Worm (Caenorhabditis elegans): Measurements from ENCODE around the gene ZK666.2.

ZK666.2 gene

DNA sequence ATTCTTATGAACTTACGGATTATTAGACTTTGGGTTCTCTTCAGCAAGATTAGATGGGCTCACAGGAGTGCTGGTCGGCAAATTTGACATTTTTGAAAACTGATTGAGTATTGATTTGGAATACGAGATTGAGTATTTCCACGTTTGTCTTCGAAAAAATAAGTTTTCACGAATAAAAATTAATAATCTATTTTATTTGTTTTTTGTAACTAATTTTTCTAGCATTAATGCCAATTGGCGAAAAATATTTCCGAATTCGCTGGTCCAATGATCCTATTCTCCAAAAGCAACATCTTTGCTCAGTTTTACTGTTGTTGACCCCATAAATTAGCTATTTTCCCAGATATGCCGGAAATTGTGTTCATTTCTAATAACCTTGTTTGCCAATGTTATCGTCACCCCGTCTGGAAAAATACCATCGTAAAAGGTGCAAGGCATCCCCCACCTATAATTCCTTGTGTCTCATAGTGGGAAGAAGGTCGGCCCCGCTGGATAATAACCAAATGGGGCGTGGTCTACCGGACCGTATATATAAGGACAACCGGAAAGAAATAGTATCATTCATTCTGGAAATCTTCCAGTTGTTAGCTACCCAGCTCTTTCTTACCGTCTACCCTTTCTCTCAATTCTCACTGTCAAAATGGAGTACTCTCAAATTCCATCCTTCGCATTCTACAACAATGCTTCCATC lies 7.3 kb downstream of the ZK666.2 start, which contains the start of the genes ZK673.6 and sdz-37:
TSS of gene ZK673.6 (minus strand) at position 101 of the 691 bp plus-strand sequence.
TSS of gene sdz-37 (plus strand) at position 641 of the 691 bp plus-strand sequence.
- TF ChIP-seq ama-1 (optimal IDR thresholded peaks at IDR 0.05) (no peak), hmg-4 (GFP tag; optimal IDR thresholded peaks at IDR 0.05) (no peak), aly-1 (tag; optimal IDR thresholded peaks at IDR 0.05) (no peak), ets-7 (tag; optimal IDR thresholded peaks at IDR 0.05) (no peak), tbx-37 (GFP tag; conservative IDR thresholded peaks at IDR 0.05) (no peak), tra-4 (tag; optimal IDR thresholded peaks at IDR 0.05) (no peak), tbx-11 (GFP tag; IDR thresholded peaks at IDR 0.05) (no peak), hmbx-1 (tag; optimal IDR thresholded peaks at IDR 0.05) (no peak), ceh-13 (GFP tag; optimal IDR thresholded peaks at IDR 0.05) (no peak), hnd-1 (tag; optimal IDR thresholded peaks at IDR 0.05) (no peak), pes-1 (GFP tag; IDR thresholded peaks at IDR 0.05) (no peak)

DNA sequence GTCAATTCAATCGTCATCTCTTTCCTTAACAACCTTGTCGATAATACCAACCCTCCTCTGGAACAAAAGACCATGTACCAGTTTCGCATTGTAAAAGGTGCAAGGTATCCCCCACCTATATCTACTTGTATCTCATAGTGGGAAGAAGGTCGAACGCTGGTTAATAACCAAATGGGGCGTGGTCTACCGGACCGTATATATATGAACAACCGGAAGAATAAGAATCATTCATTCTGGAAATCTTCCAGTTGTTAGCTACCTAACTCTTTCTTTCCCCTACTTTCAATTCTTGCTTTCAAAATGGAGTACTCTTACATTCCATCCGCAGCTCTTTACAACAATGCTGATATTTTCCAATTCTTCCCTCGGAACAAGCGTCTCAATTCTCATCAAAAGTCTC lies 10.5 kb downstream of the ZK666.2 start, which contains the start of gene ZK673.5:
TSS of gene ZK673.5 (plus strand) at position 301 of the 400 bp plus-strand sequence.
- TF ChIP-seq hmbx-1 (tag; optimal IDR thresholded peaks at IDR 0.05) = no peak
- TF ChIP-seq scrt-1 (GFP tag; IDR thresholded peaks at IDR 0.05) = no peak
- no peak for TF ChIP-seq tbx-11 (GFP tag; IDR thresholded peaks at IDR 0.05)
- no peak for TF ChIP-seq flt-1 (GFP tag; IDR thresholded peaks at IDR 0.05)
- no peak for TF ChIP-seq tbx-37 (GFP tag; conservative IDR thresholded peaks at IDR 0.05)
- no peak for TF ChIP-seq ceh-13 (GFP tag; optimal IDR thresholded peaks at IDR 0.05)
- TF ChIP-seq ets-7 (tag; optimal IDR thresholded peaks at IDR 0.05) = no peak
- TF ChIP-seq ama-1 (optimal IDR thresholded peaks at IDR 0.05) = no peak
- TF ChIP-seq tra-4 (tag; optimal IDR thresholded peaks at IDR 0.05) = no peak
- TF ChIP-seq aly-1 (tag; optimal IDR thresholded peaks at IDR 0.05) = no peak
- TF ChIP-seq hnd-1 (tag; optimal IDR thresholded peaks at IDR 0.05) = no peak
- TF ChIP-seq B0310.2 (tag; optimal IDR thresholded peaks at IDR 0.05) = no peak

DNA sequence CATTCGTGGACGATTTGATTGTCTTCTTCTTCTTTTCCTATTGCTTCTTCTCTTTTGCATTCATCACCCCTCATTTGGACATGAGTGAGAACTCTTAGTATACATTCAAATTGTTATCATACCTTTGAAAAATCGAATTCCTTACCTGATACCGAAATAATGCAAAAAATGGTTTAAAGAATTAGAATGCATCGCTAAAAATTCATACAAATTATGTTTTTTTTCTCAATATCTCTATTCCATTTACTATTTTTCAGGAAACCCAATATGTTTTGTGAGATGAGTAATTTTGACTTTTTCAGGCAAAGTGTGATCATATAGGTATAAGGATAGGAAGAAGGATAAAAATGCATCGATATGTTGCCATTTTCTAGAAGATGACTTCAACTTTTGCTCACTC lies 14.7 kb downstream of the ZK666.2 start, which contains the start of gene ZK673.11:
TSS of gene ZK673.11 (plus strand) at position 301 of the 400 bp plus-strand sequence.
- TF ChIP-seq ets-7 (tag; optimal IDR thresholded peaks at IDR 0.05) = no peak
- no peak for TF ChIP-seq tra-4 (tag; optimal IDR thresholded peaks at IDR 0.05)
- no peak for TF ChIP-seq ceh-13 (GFP tag; optimal IDR thresholded peaks at IDR 0.05)
- TF ChIP-seq ceh-36 (tag; optimal IDR thresholded peaks at IDR 0.05) = no peak
- no peak for TF ChIP-seq scrt-1 (GFP tag; IDR thresholded peaks at IDR 0.05)
- TF ChIP-seq flt-1 (GFP tag; IDR thresholded peaks at IDR 0.05) = no peak
- TF ChIP-seq F13C5.2 (tag; optimal IDR thresholded peaks at IDR 0.05) = no peak
- TF ChIP-seq aly-1 (tag; optimal IDR thresholded peaks at IDR 0.05) = no peak

DNA sequence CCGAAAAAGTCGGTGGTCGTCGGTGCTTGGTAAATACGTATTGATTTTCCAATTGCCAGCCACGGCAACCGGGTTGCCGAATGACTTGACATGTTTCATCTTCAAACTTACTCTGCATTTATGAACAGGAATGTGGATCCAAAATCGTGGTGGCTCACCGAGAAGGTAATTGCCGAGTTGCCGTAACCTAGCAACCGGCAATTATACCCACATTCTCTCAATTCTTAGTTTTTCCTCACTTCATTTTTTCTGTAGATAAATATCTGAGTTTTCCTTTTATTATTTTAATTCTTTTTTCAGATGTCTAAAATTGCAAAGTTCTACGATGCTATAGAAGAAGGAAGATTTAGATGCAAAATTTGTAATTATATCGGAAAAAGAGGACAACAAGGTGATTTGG lies 19.1 kb downstream of the ZK666.2 start, which contains the start of gene ZK673.4:
TSS of gene ZK673.4 (plus strand) at position 301 of the 400 bp plus-strand sequence.
- TF ChIP-seq scrt-1 (GFP tag; IDR thresholded peaks at IDR 0.05) (no peak), ceh-36 (tag; optimal IDR thresholded peaks at IDR 0.05) (no peak)

DNA sequence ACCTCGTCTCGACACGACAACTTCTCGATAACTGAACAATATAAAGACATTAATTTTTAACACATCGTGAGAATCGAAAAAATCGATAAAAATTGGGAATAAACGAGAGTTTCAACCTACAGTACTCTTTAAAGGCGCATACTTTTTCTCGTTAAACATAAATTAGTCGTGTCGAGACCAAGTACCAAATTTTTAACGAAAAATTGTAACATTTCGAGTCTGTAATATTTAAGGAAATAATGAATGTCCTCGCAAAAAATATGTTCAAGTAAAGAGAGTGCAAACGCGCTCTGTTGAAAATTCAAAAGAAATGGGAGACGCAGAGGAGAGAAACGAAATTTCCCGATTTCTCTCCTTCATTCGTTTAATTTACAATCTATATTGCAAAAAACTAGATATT lies 21.4 kb downstream of the ZK666.2 start:
- TF ChIP-seq hmg-4 (GFP tag; optimal IDR thresholded peaks at IDR 0.05) = no peak
- no peak for TF ChIP-seq F13C5.2 (tag; optimal IDR thresholded peaks at IDR 0.05)
- no peak for TF ChIP-seq hmbx-1 (tag; optimal IDR thresholded peaks at IDR 0.05)

DNA sequence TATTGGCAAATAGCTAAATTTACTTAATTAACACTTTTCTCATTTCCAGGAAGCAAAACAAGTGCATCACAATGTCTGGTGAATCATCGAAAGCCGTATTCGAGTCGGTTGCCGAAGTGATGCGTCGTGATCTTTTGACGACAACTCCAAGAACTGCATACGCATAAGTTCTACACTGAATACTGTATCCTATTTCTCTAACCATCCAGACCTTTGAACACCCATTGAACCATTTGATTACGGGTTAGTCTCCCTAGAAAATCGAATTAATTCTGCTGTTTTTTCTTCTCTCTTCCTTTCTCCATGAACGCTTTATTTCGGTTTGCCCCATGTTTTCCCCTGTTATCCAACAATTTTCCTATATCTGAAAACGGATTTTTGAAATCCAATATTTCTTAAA lies 22.0 kb downstream of the ZK666.2 start, which contains the start of gene lin-56:
TSS of gene lin-56 (plus strand) at position 301 of the 400 bp plus-strand sequence.
- TF ChIP-seq pes-1 (GFP tag; IDR thresholded peaks at IDR 0.05) = no peak

DNA sequence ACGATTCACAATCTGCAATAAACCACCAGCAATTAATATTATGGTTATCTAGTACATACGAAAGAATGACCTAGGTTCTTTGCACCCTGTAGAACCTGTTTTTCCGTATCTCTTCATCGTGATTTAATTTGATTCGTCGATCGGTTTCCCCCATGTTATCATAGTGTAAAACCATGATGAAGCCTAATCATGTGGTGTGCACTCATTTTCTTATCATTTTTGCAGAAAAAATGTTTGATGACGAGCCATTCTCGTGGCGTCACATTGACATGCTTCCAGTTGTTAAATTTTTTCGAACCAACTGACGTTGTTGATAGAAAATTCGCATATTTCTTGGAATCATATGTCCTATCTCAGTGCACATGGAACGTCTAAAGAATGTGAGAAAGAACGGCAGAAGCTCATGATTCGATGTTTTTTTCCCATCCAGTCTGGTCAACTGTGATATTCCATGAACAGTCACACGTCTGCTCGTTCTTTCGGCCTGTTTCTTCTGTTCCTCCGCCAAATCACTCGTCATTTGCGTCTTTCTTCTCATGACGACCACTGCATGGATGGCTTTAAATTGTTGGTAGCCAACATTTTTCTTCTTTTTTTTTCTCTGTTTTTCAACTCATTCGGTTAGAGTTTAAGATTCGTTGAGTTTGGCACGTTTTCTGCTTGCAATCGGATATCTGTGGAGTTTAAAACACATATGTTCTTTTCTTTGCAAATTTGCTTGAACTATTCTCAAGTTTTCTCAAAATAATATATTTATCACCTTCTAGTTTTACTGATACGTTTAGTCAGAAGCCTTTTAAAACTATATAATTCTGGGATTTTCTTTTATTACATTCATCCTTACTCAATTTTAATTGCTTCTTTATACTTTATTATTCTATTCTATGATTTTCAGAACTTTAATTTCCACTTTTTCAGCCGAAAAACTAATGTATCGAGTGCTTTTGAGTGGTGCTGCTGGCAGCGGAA lies 24.1 kb downstream of the ZK666.2 start, which contains the start of gene ZK673.2:
TSS of gene ZK673.2 (plus strand) at position 919 of the 969 bp plus-strand sequence.
- TF ChIP-seq tra-4 (tag; optimal IDR thresholded peaks at IDR 0.05) (no peak), tbx-37 (GFP tag; conservative IDR thresholded peaks at IDR 0.05) (no peak), hmbx-1 (tag; optimal IDR thresholded peaks at IDR 0.05) (no peak), scrt-1 (GFP tag; IDR thresholded peaks at IDR 0.05) (no peak), sea-1 (GFP tag; conservative IDR thresholded peaks at IDR 0.05) (no peak), ceh-13 (GFP tag; optimal IDR thresholded peaks at IDR 0.05) (no peak), pes-1 (GFP tag; IDR thresholded peaks at IDR 0.05) (no peak), B0310.2 (tag; optimal IDR thresholded peaks at IDR 0.05) (no peak), hnd-1 (tag; optimal IDR thresholded peaks at IDR 0.05) (no peak), ets-7 (tag; optimal IDR thresholded peaks at IDR 0.05) (no peak), ama-1 (optimal IDR thresholded peaks at IDR 0.05) (no peak), F13C5.2 (tag; optimal IDR thresholded peaks at IDR 0.05) (no peak)

DNA sequence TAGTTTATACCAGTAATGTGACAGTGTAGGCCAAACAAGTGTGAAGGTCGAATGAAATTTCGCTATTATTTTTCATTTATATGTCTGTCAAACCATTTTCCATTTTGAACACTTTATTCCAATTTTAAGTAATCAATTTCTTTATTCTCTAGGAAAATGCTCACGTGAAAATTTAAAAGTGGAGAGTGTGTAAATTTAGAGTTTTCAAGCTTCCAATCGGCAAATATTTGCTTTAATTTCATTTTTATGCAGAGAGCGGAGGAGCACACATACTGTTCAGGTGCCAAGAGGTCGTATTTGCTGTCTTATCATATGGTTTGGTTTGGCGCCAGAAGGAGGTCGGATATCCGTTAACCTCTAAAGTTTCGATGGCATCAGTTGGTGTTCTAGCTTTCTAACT lies 24.9 kb downstream of the ZK666.2 start:
- TF ChIP-seq scrt-1 (GFP tag; IDR thresholded peaks at IDR 0.05) = no peak
